Fruit fly (Drosophila melanogaster): ENCODE measurements around the gene IntS12.

Gene IntS12

dm6 chr3R:26866577-26867456 lies 3.6 kb downstream of the IntS12 start, which contains the start of the genes ball and His2Av (continued):
- TF ChIP-seq CG34422 (GFP tag; IDR thresholded peaks at IDR 0.05): peak; percentile 83
- peak; percentile 55 for TF ChIP-seq schlank (tag; optimal IDR thresholded peaks at IDR 0.05)
- peak; percentile 71 for TF ChIP-seq Taf1 (GFP tag; IDR thresholded peaks at IDR 0.05)
- TF ChIP-seq insv (GFP tag; optimal IDR thresholded peaks at IDR 0.05): peak in 1 of 2 experiments; percentile 68
- peak; percentile 94 for TF ChIP-seq Bgb (GFP tag; IDR thresholded peaks at IDR 0.05; ENCODE audit: partially characterized antibody)
- peak; percentile 54; the same call in 1 of the 2 replicates for TF ChIP-seq CG4730 (GFP tag; IDR thresholded peaks at IDR 0.05)
- TF ChIP-seq twi (tag; optimal IDR thresholded peaks at IDR 0.05): peak; percentile 37
- peak; percentile 77 for TF ChIP-seq gsb (GFP tag; IDR thresholded peaks at IDR 0.05)
- peak; percentile 87 for TF ChIP-seq lab (GFP tag; optimal IDR thresholded peaks at IDR 0.05)
- TF ChIP-seq Asciz (GFP tag; optimal IDR thresholded peaks at IDR 0.05): peak; percentile 28
- peak; percentile 38 for TF ChIP-seq crol (GFP tag; IDR thresholded peaks at IDR 0.05)
- peak; percentile 83 for TF ChIP-seq Bdp1 (GFP tag; optimal IDR thresholded peaks at IDR 0.05)
- TF ChIP-seq Oli (tag; optimal IDR thresholded peaks at IDR 0.05): peak; percentile 63
- TF ChIP-seq Sry-δ (GFP tag; optimal IDR thresholded peaks at IDR 0.05): peak; percentile 99
- TF ChIP-seq CG3163 (GFP tag; optimal IDR thresholded peaks at IDR 0.05): peak; percentile 76
- peak; percentile 74 for TF ChIP-seq CG10366 (GFP tag; IDR thresholded peaks at IDR 0.05)
- TF ChIP-seq E2f2 (GFP tag; IDR thresholded peaks at IDR 0.05): peak; percentile 84
- peak; percentile 68 for TF ChIP-seq gsb-n (tag; optimal IDR thresholded peaks at IDR 0.05)
- peak; percentile 75 for TF ChIP-seq CG12236 (GFP tag; optimal IDR thresholded peaks at IDR 0.05)
- peak; percentile 82 for TF ChIP-seq ase (GFP tag; IDR thresholded peaks at IDR 0.05)
- TF ChIP-seq psq (GFP tag; optimal IDR thresholded peaks at IDR 0.05): peak; percentile 73
- TF ChIP-seq pfk (GFP tag; optimal IDR thresholded peaks at IDR 0.05): no peak
- peak; percentile 38; the same call in 1 of the 2 replicates for TF ChIP-seq wor (GFP tag; IDR thresholded peaks at IDR 0.05)
- TF ChIP-seq Meics (GFP tag; optimal IDR thresholded peaks at IDR 0.05): peak; percentile 82
- TF ChIP-seq CG16815 (GFP tag; optimal IDR thresholded peaks at IDR 0.05): peak; percentile 71
- TF ChIP-seq cad (GFP tag; optimal IDR thresholded peaks at IDR 0.05): no peak
- TF ChIP-seq ci (GFP tag; IDR thresholded peaks at IDR 0.05): peak; percentile 89
- TF ChIP-seq Dad (GFP tag; optimal IDR thresholded peaks at IDR 0.05): peak; percentile 81
- TF ChIP-seq wdn (GFP tag; IDR thresholded peaks at IDR 0.05): peak; percentile 84
- TF ChIP-seq hbn (GFP tag; IDR thresholded peaks at IDR 0.05; ENCODE audit: partially characterized antibody): peak; percentile 87
- no peak for TF ChIP-seq kni (GFP tag; optimal IDR thresholded peaks at IDR 0.05)
- peak; percentile 59 for TF ChIP-seq slou (GFP tag; optimal IDR thresholded peaks at IDR 0.05)
- TF ChIP-seq Hr78 (GFP tag; optimal IDR thresholded peaks at IDR 0.05): no peak
- peak; percentile 67 for TF ChIP-seq Dp (GFP tag; optimal IDR thresholded peaks at IDR 0.05)
- peak; percentile 83 for TF ChIP-seq Mes4 (GFP tag; optimal IDR thresholded peaks at IDR 0.05)
- peak; percentile 72 for TF ChIP-seq ro (GFP tag; IDR thresholded peaks at IDR 0.05)
- peak; percentile 38 for TF ChIP-seq CG6654 (GFP tag; optimal IDR thresholded peaks at IDR 0.05)
- TF ChIP-seq CkIIα-i1 (GFP tag; IDR thresholded peaks at IDR 0.05): no peak
- TF ChIP-seq pros (GFP tag; optimal IDR thresholded peaks at IDR 0.05): no peak
- TF ChIP-seq aop (GFP tag; IDR thresholded peaks at IDR 0.05): peak; percentile 40; the same call in 1 of the 2 replicates
- peak; percentile 65 for TF ChIP-seq CG7556 (GFP tag; optimal IDR thresholded peaks at IDR 0.05)
- peak; percentile 83 for TF ChIP-seq onecut (GFP tag; IDR thresholded peaks at IDR 0.05)
- peak; percentile 54 for TF ChIP-seq CG31388 (GFP tag; optimal IDR thresholded peaks at IDR 0.05)
- peak; percentile 95 for TF ChIP-seq CG42726 (GFP tag; IDR thresholded peaks at IDR 0.05; ENCODE audit: partially characterized antibody)
- TF ChIP-seq Dbx (GFP tag; IDR thresholded peaks at IDR 0.05): peak; percentile 88
- TF ChIP-seq croc (GFP tag; conservative IDR thresholded peaks at IDR 0.05): peak; percentile 49; the same call in 2 of the 3 replicates
- peak; percentile 36; the same call in 1 of the 2 replicates for TF ChIP-seq Ravus (GFP tag; IDR thresholded peaks at IDR 0.05)
- no peak for TF ChIP-seq pita (GFP tag; optimal IDR thresholded peaks at IDR 0.05)
- TF ChIP-seq her (GFP tag; optimal IDR thresholded peaks at IDR 0.05): peak; percentile 83

All from whole organism, embryonic.